Worm (Caenorhabditis elegans) whole organism, mixed stage, embryonic: ENCODE data around the gene F42A10.7.

Experiments used
- M03D4.4 ChIP-seq: sonication (generic microtip); optimal IDR thresholded peaks from 2 replicates; lab custom pipeline; 2017; ENCODE audit warnings: mild to moderate bottlenecking, missing genetic modification characterization, missing compliant biosample characterization
- bed-3 ChIP-seq: fragments of 200-800 bp; sonication (Bioruptor generic); optimal IDR thresholded peaks from 3 replicates; lab custom pipeline; 2018; ENCODE audit warnings: mild to moderate bottlenecking, missing genetic modification characterization, moderate library complexity, missing compliant biosample characterization
- blmp-1 ChIP-seq: fragments of 150-350 bp; optimal IDR thresholded peaks from 2 replicates; lab custom pipeline; 2014; ENCODE audit warnings: missing biosample characterization, missing genetic modification characterization
- ceh-39 ChIP-seq: fragments of 150-350 bp; optimal IDR thresholded peaks from 2 replicates; lab custom pipeline; 2014; ENCODE audit warnings: missing biosample characterization, missing genetic modification characterization
- ceh-43 ChIP-seq: fragments of 200-800 bp; sonication (Bioruptor generic); optimal IDR thresholded peaks from 2 replicates; lab custom pipeline; 2018; ENCODE audit warnings: mild to moderate bottlenecking, missing genetic modification characterization, moderate library complexity, missing compliant biosample characterization
- ceh-83 ChIP-seq: fragments of 200-800 bp; sonication (Bioruptor generic); optimal IDR thresholded peaks from 2 replicates; lab custom pipeline; 2018; ENCODE audit warnings: mild to moderate bottlenecking, missing genetic modification characterization, missing compliant biosample characterization
- ces-1 ChIP-seq: fragments of 150-350 bp; optimal IDR thresholded peaks from 2 replicates; lab custom pipeline; 2014; ENCODE audit warnings: missing biosample characterization, missing genetic modification reagents, missing genetic modification characterization
- cnd-1 ChIP-seq: fragments of 200-800 bp; sonication (Bioruptor generic); optimal IDR thresholded peaks from 2 replicates; lab custom pipeline; 2018; ENCODE audit warnings: mild to moderate bottlenecking, missing genetic modification characterization, missing compliant biosample characterization
- drap-1 ChIP-seq: fragments of 200-800 bp; sonication (Bioruptor generic); optimal IDR thresholded peaks from 3 replicates; lab custom pipeline; 2018; ENCODE audit warnings: mild to moderate bottlenecking, missing genetic modification characterization, missing compliant biosample characterization
- elt-1 ChIP-seq: sonication (generic microtip); optimal IDR thresholded peaks from 2 replicates; lab custom pipeline; 2017; ENCODE audit warnings: missing genetic modification characterization, mild to moderate bottlenecking, missing compliant biosample characterization, antibody characterized with exemption, moderate library complexity, borderline replicate concordance; ENCODE audit not compliant: insufficient read depth
- elt-3 ChIP-seq: fragments of 150-350 bp; optimal IDR thresholded peaks from 2 replicates; lab custom pipeline; 2014; ENCODE audit warnings: missing biosample characterization, missing genetic modification characterization
- flh-1 ChIP-seq: fragments of 200-800 bp; sonication (Bioruptor generic); optimal IDR thresholded peaks from 2 replicates; lab custom pipeline; 2018; ENCODE audit warnings: mild to moderate bottlenecking, missing genetic modification characterization, moderate library complexity, missing compliant biosample characterization
- ham-2 ChIP-seq: fragments of 200-800 bp; sonication (Bioruptor generic); optimal IDR thresholded peaks from 2 replicates; lab custom pipeline; 2018; ENCODE audit warnings: mild to moderate bottlenecking, missing genetic modification characterization, missing compliant biosample characterization
- hlh-1 ChIP-seq: fragments of 150-350 bp; optimal IDR thresholded peaks from 2 replicates; lab custom pipeline; 2014; ENCODE audit warnings: missing biosample characterization, missing genetic modification reagents, missing genetic modification characterization
- lin-13 ChIP-seq: fragments of 150-350 bp; optimal IDR thresholded peaks from 2 replicates; lab custom pipeline; 2014; ENCODE audit warnings: missing biosample characterization, missing genetic modification characterization
- lin-32 ChIP-seq: fragments of 200-800 bp; sonication (Bioruptor generic); optimal IDR thresholded peaks from 2 replicates; lab custom pipeline; 2018; ENCODE audit warnings: mild to moderate bottlenecking, missing genetic modification characterization, missing compliant biosample characterization
- lsy-2 ChIP-seq: fragments of 150-350 bp; optimal IDR thresholded peaks from 2 replicates; lab custom pipeline; 2014; ENCODE audit warnings: missing biosample characterization, missing genetic modification characterization
- mab-5 ChIP-seq: fragments of 150-350 bp; optimal IDR thresholded peaks from 2 replicates; lab custom pipeline; 2014; ENCODE audit warnings: missing biosample characterization, missing genetic modification characterization
- mep-1 ChIP-seq: fragments of 150-350 bp; optimal IDR thresholded peaks from 2 replicates; lab custom pipeline; 2017; ENCODE audit warnings: missing biosample characterization, missing genetic modification reagents, missing genetic modification characterization, inconsistent platforms
- mls-2 ChIP-seq: sonication (generic microtip); optimal IDR thresholded peaks from 2 replicates; lab custom pipeline; 2016; ENCODE audit warnings: mild to moderate bottlenecking, missing genetic modification characterization, moderate library complexity, missing compliant biosample characterization
- nhr-12 ChIP-seq: fragments of 150-350 bp; optimal IDR thresholded peaks from 2 replicates; lab custom pipeline; 2014; ENCODE audit warnings: missing biosample characterization, missing genetic modification characterization
- nhr-2 ChIP-seq: fragments of 150-350 bp; optimal IDR thresholded peaks from 2 replicates; lab custom pipeline; 2014; ENCODE audit warnings: missing biosample characterization, missing genetic modification characterization
- nhr-237 ChIP-seq: fragments of 150-350 bp; optimal IDR thresholded peaks from 2 replicates; lab custom pipeline; 2014; ENCODE audit warnings: missing biosample characterization, missing genetic modification characterization
- nhr-28 ChIP-seq: fragments of 150-350 bp; optimal IDR thresholded peaks from 2 replicates; lab custom pipeline; 2014; ENCODE audit warnings: missing biosample characterization, missing genetic modification characterization
- nhr-76 ChIP-seq: sonication (generic microtip); optimal IDR thresholded peaks from 2 replicates; lab custom pipeline; 2017; ENCODE audit warnings: missing biosample characterization, missing genetic modification characterization
- pha-4 ChIP-seq: fragments of 150-350 bp; optimal IDR thresholded peaks from 2 replicates; lab custom pipeline; 2018; ENCODE audit warnings: missing biosample characterization, missing genetic modification reagents, missing genetic modification characterization
- sem-2 ChIP-seq: fragments of 200-800 bp; sonication (Bioruptor generic); optimal IDR thresholded peaks from 2 replicates; lab custom pipeline; 2018; ENCODE audit warnings: mild to moderate bottlenecking, missing genetic modification characterization, missing compliant biosample characterization
- snpc-4 ChIP-seq: fragments of 150-350 bp; optimal IDR thresholded peaks from 2 replicates; lab custom pipeline; 2014; ENCODE audit warnings: missing biosample characterization, missing genetic modification characterization
- sptf-1 ChIP-seq: sonication (generic microtip); optimal IDR thresholded peaks from 2 replicates; lab custom pipeline; 2017; ENCODE audit warnings: mild to moderate bottlenecking, missing genetic modification characterization, moderate library complexity, missing compliant biosample characterization
- tbx-8 ChIP-seq: fragments of 200-800 bp; sonication (Bioruptor generic); optimal IDR thresholded peaks from 2 replicates; lab custom pipeline; 2018; ENCODE audit warnings: mild to moderate bottlenecking, missing genetic modification characterization, moderate library complexity, missing compliant biosample characterization
- unc-120 ChIP-seq: sonication (generic microtip); optimal IDR thresholded peaks from 2 replicates; lab custom pipeline; 2017; ENCODE audit warnings: missing genetic modification characterization, missing compliant biosample characterization; ENCODE audit not compliant: poor library complexity, severe bottlenecking
- unc-39 ChIP-seq: fragments of 150-350 bp; optimal IDR thresholded peaks from 2 replicates; lab custom pipeline; 2014; ENCODE audit warnings: missing biosample characterization, missing genetic modification characterization
- unc-62 ChIP-seq: fragments of 150-350 bp; optimal IDR thresholded peaks from 2 replicates; lab custom pipeline; 2014; ENCODE audit warnings: missing biosample characterization, missing genetic modification reagents, missing genetic modification characterization
- zip-8 ChIP-seq: fragments of 150-350 bp; optimal IDR thresholded peaks from 2 replicates; lab custom pipeline; 2014; ENCODE audit warnings: missing biosample characterization, missing genetic modification characterization
- ztf-11 ChIP-seq: fragments of 150-350 bp; optimal IDR thresholded peaks from 2 replicates; lab custom pipeline; 2014; ENCODE audit warnings: missing biosample characterization, missing genetic modification characterization

Gene F42A10.7

ce11 chrIII:6210215-6210822 lies 31.8 kb upstream of the F42A10.7 start:
- TF ChIP-seq cnd-1 (tag; lab: Kevin White, UChicago) (no peak), nhr-237 (tag; lab: Kevin White, UChicago) (no peak), drap-1 (GFP tag; lab: Kevin White, UChicago) (no peak), M03D4.4 (no peak)

- TF ChIP-seq unc-62, result no peak
- no peak for TF ChIP-seq ham-2 (GFP tag; lab: Kevin White, UChicago)
- TF ChIP-seq bed-3 (GFP tag; lab: Kevin White, UChicago), result no peak
- no peak for TF ChIP-seq lsy-2
- TF ChIP-seq zip-8 (tag; lab: Kevin White, UChicago), result no peak
- no peak for TF ChIP-seq lin-32 (GFP tag; lab: Kevin White, UChicago)
- no peak for TF ChIP-seq hlh-1
- no peak for TF ChIP-seq sptf-1 (tag; lab: Kevin White, UChicago)
- no peak for TF ChIP-seq pha-4 (tag; lab: Kevin White, UChicago)
- TF ChIP-seq unc-39, result no peak
- TF ChIP-seq drap-1 (GFP tag; lab: Kevin White, UChicago), result no peak
- TF ChIP-seq M03D4.4, result no peak
- no peak for TF ChIP-seq unc-120 (tag; lab: Kevin White, UChicago)
- TF ChIP-seq cnd-1 (tag; lab: Kevin White, UChicago), result no peak
- TF ChIP-seq ceh-43 (GFP tag; lab: Kevin White, UChicago), result no peak
- no peak for TF ChIP-seq ceh-39 (tag; lab: Kevin White, UChicago)
- no peak for TF ChIP-seq elt-1 (tag; lab: Kevin White, UChicago)
- no peak for TF ChIP-seq tbx-8
- TF ChIP-seq ztf-11 (tag; lab: Kevin White, UChicago), result no peak
These were observed 30.5 kb upstream of the F42A10.7 start, which contains the start of gene C23G10.1 for ce11 chrIII:6208984-6209383. Gene C23G10.1 (plus strand): TSS chrIII:6209284.

ce11 chrIII:6207881-6208280 lies 29.4 kb upstream of the F42A10.7 start, which contains the start of gene C23G10.2:
Gene C23G10.2 (plus strand): TSS chrIII:6208064.
- TF ChIP-seq unc-62 (no peak), unc-120 (tag; lab: Kevin White, UChicago) (no peak), mab-5 (tag; lab: Kevin White, UChicago) (no peak), snpc-4 (tag; lab: Kevin White, UChicago) (no peak), sem-2 (GFP tag; lab: Kevin White, UChicago) (no peak), nhr-12 (tag; lab: Kevin White, UChicago) (no peak), mls-2 (tag; lab: Kevin White, UChicago) (no peak)

ce11 chrIII:6207046-6207445 lies 28.6 kb upstream of the F42A10.7 start:
- TF ChIP-seq mab-5 (tag; lab: Kevin White, UChicago) (no peak), flh-1 (GFP tag; lab: Kevin White, UChicago) (no peak), blmp-1 (tag; lab: Kevin White, UChicago) (no peak), bed-3 (GFP tag; lab: Kevin White, UChicago) (no peak), ceh-83 (no peak), elt-3 (no peak)

- no peak for TF ChIP-seq nhr-76 (tag; lab: Kevin White, UChicago)
- TF ChIP-seq lin-32 (GFP tag; lab: Kevin White, UChicago), result no peak
- no peak for TF ChIP-seq M03D4.4
- TF ChIP-seq tbx-8, result no peak
- peak; percentile 35 for TF ChIP-seq sptf-1 (tag; lab: Kevin White, UChicago)
- no peak for TF ChIP-seq ceh-83
- TF ChIP-seq unc-62, result peak; percentile 14
- TF ChIP-seq nhr-2 (tag; lab: Kevin White, UChicago), result peak; percentile 43
- no peak for TF ChIP-seq nhr-28 (tag; lab: Kevin White, UChicago)
- TF ChIP-seq ztf-11 (tag; lab: Kevin White, UChicago), result no peak
- TF ChIP-seq bed-3 (GFP tag; lab: Kevin White, UChicago), result no peak
- peak; percentile 32 for TF ChIP-seq pha-4 (tag; lab: Kevin White, UChicago)
- peak; percentile 74 for TF ChIP-seq ceh-39 (tag; lab: Kevin White, UChicago)
- TF ChIP-seq cnd-1 (tag; lab: Kevin White, UChicago), result no peak
- no peak for TF ChIP-seq drap-1 (GFP tag; lab: Kevin White, UChicago)
- TF ChIP-seq blmp-1 (tag; lab: Kevin White, UChicago), result no peak
- TF ChIP-seq hlh-1, result peak; percentile 60
- TF ChIP-seq sem-2 (GFP tag; lab: Kevin White, UChicago), result no peak
- no peak for TF ChIP-seq elt-3
- TF ChIP-seq unc-39, result no peak
- no peak for TF ChIP-seq ces-1
- peak; percentile 87 for TF ChIP-seq lsy-2
- peak; percentile 69 for TF ChIP-seq mls-2 (tag; lab: Kevin White, UChicago)
- no peak for TF ChIP-seq nhr-12 (tag; lab: Kevin White, UChicago)
- TF ChIP-seq mab-5 (tag; lab: Kevin White, UChicago), result no peak
- no peak for TF ChIP-seq elt-1 (tag; lab: Kevin White, UChicago)
- no peak for TF ChIP-seq zip-8 (tag; lab: Kevin White, UChicago)
- peak; percentile 63 for TF ChIP-seq nhr-237 (tag; lab: Kevin White, UChicago)
- no peak for TF ChIP-seq snpc-4 (tag; lab: Kevin White, UChicago)
- peak; percentile 83 for TF ChIP-seq mep-1 (tag; lab: Kevin White, UChicago)
- no peak for TF ChIP-seq ham-2 (GFP tag; lab: Kevin White, UChicago)
- peak; percentile 49 for TF ChIP-seq unc-120 (tag; lab: Kevin White, UChicago)
- peak; percentile 75 for TF ChIP-seq lin-13 (tag; lab: Kevin White, UChicago)
- no peak for TF ChIP-seq flh-1 (GFP tag; lab: Kevin White, UChicago)
These were observed 27.8 kb upstream of the F42A10.7 start, which contains the start of the genes sna-3 and rps-3 for ce11 chrIII:6206161-6206853. Gene sna-3 (minus strand): TSS chrIII:6206211. Gene rps-3 (plus strand): TSS chrIII:6206803.
